Worm (Caenorhabditis elegans): ENCODE data around the gene dss-1.

- TF ChIP-seq ztf-11 (tag; optimal IDR thresholded peaks at IDR 0.05) (no peak), ceh-82 (tag; optimal IDR thresholded peaks at IDR 0.05) (no peak), ceh-16 (tag; optimal IDR thresholded peaks at IDR 0.05) (no peak)
These were observed 22.8 kb downstream of the dss-1 start for ce11 chrIII:1173331-1173730.

Measured in whole organism, L2 larva.